Worm (Caenorhabditis elegans): ENCODE measurements around the gene ptr-18.

ptr-18 gene

DNA sequence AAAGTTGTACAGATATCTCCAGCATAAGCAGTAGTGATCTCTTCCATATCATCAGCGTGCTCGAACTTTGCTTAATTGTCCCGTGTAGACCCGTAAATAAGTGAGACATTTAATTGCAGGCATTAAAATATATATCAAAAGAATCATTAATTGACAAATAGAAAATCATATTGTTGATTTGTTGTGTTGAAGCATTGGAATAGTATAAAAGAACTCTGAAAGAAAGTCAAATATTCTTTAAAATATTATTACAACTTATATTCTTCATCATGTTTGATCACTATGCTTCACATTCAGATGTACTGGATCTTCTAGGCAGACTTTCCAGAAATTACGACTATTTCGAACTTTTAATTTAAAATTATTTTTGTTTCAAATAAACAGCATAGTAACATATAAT lies 39.8 kb upstream of the ptr-18 start, which contains the start of gene F58G1.8:
TSS of gene F58G1.8 (minus strand) at position 101 of the 400 bp plus-strand sequence.
- TF ChIP-seq Y53G8AR.9 (GFP tag; conservative IDR thresholded peaks at IDR 0.05) (no peak), nhr-90 (tag; optimal IDR thresholded peaks at IDR 0.05) (no peak), him-1 (tag; optimal IDR thresholded peaks at IDR 0.05) (no peak), zfh-2 (GFP tag; conservative IDR thresholded peaks at IDR 0.05) (no peak), B0035.1 (tag; optimal IDR thresholded peaks at IDR 0.05) (no peak), madf-10 (tag; optimal IDR thresholded peaks at IDR 0.05) (no peak), ztf-25 (GFP tag; IDR thresholded peaks at IDR 0.05) (no peak), unc-62 (GFP tag; optimal IDR thresholded peaks at IDR 0.05) (no peak), Y56A3A.18 (GFP tag; IDR thresholded peaks at IDR 0.05) (no peak), tlf-1 (GFP tag; optimal IDR thresholded peaks at IDR 0.05) (no peak), bed-1 (GFP tag; IDR thresholded peaks at IDR 0.05) (no peak), mcd-1 (GFP tag; IDR thresholded peaks at IDR 0.05) (no peak), ekl-4 (GFP tag; IDR thresholded peaks at IDR 0.05) (no peak), efl-1 (GFP tag; optimal IDR thresholded peaks at IDR 0.05) (no peak), die-1 (tag; optimal IDR thresholded peaks at IDR 0.05) (no peak), lir-1 (GFP tag; conservative IDR thresholded peaks at IDR 0.05) (no peak), hsf-1 (GFP tag; IDR thresholded peaks at IDR 0.05) (no peak)

DNA sequence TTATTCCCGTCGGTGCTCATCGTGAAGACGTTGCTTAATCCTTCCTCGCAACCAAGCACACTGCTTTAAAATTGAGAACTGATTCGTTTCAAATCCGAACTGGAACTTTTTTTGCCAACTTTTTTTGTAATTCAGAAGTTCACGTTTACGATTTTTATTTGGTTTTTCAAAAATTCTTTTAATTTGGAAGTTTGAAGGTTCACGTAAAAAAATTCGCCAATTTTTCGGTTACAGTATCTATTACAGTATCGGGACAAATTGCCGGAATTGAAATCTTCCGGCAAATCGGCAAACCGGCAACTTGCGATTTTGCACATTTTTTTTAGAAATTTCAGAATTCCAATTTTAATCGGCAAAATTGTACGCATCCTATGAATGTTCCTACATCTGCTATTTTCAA lies 37.1 kb upstream of the ptr-18 start, which contains the start of gene F58G1.3:
TSS of gene F58G1.3 (minus strand) at position 101 of the 400 bp plus-strand sequence.
- TF ChIP-seq snpc-1.3 (tag; optimal IDR thresholded peaks at IDR 0.05; ENCODE audit: insufficient read depth) (no peak), lsl-1 (GFP tag; optimal IDR thresholded peaks at IDR 0.05) (no peak), F49E8.2 (tag; optimal IDR thresholded peaks at IDR 0.05; ENCODE audit: insufficient read depth) (no peak), F33H1.4 (GFP tag; IDR thresholded peaks at IDR 0.05) (no peak), snpc-3.4 (tag; optimal IDR thresholded peaks at IDR 0.05) (no peak), rpc-1 (optimal IDR thresholded peaks at IDR 0.05) (no peak), rpc-1 (tag; optimal IDR thresholded peaks at IDR 0.05) (no peak), B0261.1 (tag; optimal IDR thresholded peaks at IDR 0.05) (no peak), T26A5.8 (tag; optimal IDR thresholded peaks at IDR 0.05) (no peak), nhr-80 (tag; optimal IDR thresholded peaks at IDR 0.05) (no peak), unc-130 (GFP tag; optimal IDR thresholded peaks at IDR 0.05) (no peak), K12H6.12 (tag; optimal IDR thresholded peaks at IDR 0.05) (no peak), nhr-179 (tag; optimal IDR thresholded peaks at IDR 0.05) (no peak), athp-1 (tag; optimal IDR thresholded peaks at IDR 0.05) (no peak), nfya-2 (GFP tag; IDR thresholded peaks at IDR 0.05) (no peak), tbp1 (GFP tag; optimal IDR thresholded peaks at IDR 0.05) (no peak), ccch-3 (GFP tag; optimal IDR thresholded peaks at IDR 0.05) (no peak), ztf-28 (GFP tag; IDR thresholded peaks at IDR 0.05) (no peak), ztf-18 (tag; optimal IDR thresholded peaks at IDR 0.05) (no peak), ama-1 (optimal IDR thresholded peaks at IDR 0.05) (no peak), ama-1 (GFP tag; optimal IDR thresholded peaks at IDR 0.05) (no peak), lsy-27 (tag; optimal IDR thresholded peaks at IDR 0.05; ENCODE audit: borderline replicate concordance, insufficient read depth) (no peak)

DNA sequence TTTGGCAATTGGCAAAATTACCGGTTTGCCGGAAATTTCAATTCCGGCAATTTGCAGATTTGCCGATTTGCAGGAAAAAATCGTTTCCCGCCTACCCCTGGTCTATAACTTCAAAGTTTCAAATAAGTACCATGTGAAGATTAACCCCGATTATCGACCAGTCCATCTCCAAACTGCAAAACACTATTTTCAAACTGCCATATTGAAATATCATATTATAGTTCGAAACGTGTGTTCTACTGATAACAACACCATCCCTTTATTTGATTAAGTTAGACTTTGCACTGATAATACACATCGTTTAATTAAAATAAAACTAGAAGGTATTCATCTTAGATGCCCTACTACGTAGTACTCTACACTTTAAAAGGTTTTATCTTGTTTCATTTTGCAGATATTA lies 35.2 kb upstream of the ptr-18 start:
- peak; percentile 33 for TF ChIP-seq nhr-80 (tag; optimal IDR thresholded peaks at IDR 0.05)
- TF ChIP-seq F52B5.7 (tag; optimal IDR thresholded peaks at IDR 0.05), result no peak
